Fruit fly (Drosophila melanogaster): ENCODE measurements around the gene Ptp99A.

Gene Ptp99A

DNA sequence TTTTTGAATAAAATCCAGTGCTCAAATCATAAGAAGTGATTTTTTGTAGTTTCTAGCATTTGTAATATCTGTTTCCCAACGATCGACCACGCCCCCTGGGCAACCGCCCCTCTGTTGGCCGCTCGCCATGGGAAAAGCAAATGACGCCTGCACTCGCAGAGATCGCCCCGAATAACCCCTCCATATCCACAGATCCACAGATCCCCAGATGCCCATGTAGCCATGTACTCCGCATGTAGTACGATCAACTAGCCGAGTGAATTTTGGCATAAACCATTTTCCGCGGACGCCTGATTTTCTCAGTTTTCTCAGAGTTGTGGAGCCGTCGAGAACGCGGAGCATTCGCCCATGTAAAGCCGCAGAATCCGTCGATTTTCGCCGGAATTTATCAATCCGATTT lies 117.0 kb downstream of the Ptp99A start, which contains the start of gene FipoQ:
Gene FipoQ, plus strand, starts transcription at position 301 of the 400 bp plus-strand sequence.
- TF ChIP-seq CG32006 (GFP tag; optimal IDR thresholded peaks at IDR 0.05) (no peak), Hr38 (GFP tag; optimal IDR thresholded peaks at IDR 0.05) (no peak), fd59A (GFP tag; optimal IDR thresholded peaks at IDR 0.05) (no peak), acj6 (GFP tag; optimal IDR thresholded peaks at IDR 0.05) (no peak), CG10669 (GFP tag; optimal IDR thresholded peaks at IDR 0.05) (no peak), CG3032 (tag; optimal IDR thresholded peaks at IDR 0.05) (no peak), CG15336 (GFP tag; IDR thresholded peaks at IDR 0.05) (no peak), Eip93F (GFP tag; optimal IDR thresholded peaks at IDR 0.05) (no peak), CG7368 (GFP tag; optimal IDR thresholded peaks at IDR 0.05) (no peak), esn (GFP tag; optimal IDR thresholded peaks at IDR 0.05) (no peak), pdm3 (GFP tag; optimal IDR thresholded peaks at IDR 0.05) (no peak), topi (GFP tag; optimal IDR thresholded peaks at IDR 0.05) (no peak), fkh (GFP tag; optimal IDR thresholded peaks at IDR 0.05) (no peak), dsx (GFP tag; optimal IDR thresholded peaks at IDR 0.05; ENCODE audit: poor library complexity, severe bottlenecking) (no peak), CG4318 (GFP tag; optimal IDR thresholded peaks at IDR 0.05) (no peak), dac (GFP tag; optimal IDR thresholded peaks at IDR 0.05) (no peak), Sox14 (GFP tag; optimal IDR thresholded peaks at IDR 0.05) (no peak), Sox102F (GFP tag; optimal IDR thresholded peaks at IDR 0.05) (no peak), CG6792 (GFP tag; optimal IDR thresholded peaks at IDR 0.05) (no peak), spab (GFP tag; optimal IDR thresholded peaks at IDR 0.05) (no peak)

DNA sequence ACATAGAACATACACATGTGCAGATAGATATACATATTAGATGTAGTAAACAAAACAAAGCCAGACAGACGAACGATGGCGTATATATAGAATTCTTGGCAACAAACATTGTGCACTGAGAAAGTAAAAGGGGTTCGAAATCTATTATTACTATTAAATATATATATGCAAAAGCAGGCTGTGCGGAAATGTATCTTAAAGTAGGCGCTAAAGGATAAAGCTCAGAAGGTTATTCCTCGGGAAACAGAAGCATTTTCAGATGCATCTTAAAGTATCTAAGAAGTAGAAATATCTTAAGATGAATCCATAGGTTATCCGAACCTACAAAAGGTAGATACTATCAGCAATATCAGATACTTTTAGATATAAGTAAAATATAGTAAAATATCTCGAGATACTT lies 118.4 kb downstream of the Ptp99A start:
- no peak for TF ChIP-seq CG32006 (GFP tag; optimal IDR thresholded peaks at IDR 0.05)
- TF ChIP-seq Sox102F (GFP tag; optimal IDR thresholded peaks at IDR 0.05): no peak
- peak; percentile 3 for TF ChIP-seq Hr4 (GFP tag; optimal IDR thresholded peaks at IDR 0.05)

DNA sequence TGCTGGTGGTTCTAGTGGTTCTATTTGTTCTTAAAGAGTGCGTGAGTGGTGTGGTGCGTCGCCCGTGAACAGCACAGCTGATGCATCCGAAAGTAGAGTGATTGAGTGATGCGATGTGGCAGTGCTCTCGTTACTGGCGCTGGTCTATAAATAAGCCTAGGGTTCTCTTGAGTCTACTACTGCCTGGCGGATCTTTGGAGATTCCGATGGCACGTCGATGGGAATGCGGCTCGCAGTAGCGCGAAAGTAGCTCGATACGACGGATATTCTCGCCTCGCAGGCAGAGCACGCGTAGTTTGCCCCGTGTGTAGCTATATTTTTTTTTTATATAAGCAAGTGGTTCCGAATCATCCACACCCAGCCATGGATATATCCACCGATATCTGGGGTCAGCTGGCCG lies 118.9 kb downstream of the Ptp99A start:
- 0 out of 3 replicates have a peak, but pooled peaks have one; percentile 13 for TF ChIP-seq CG6163 (GFP tag; IDR thresholded peaks at IDR 0.05)
- no peak for TF ChIP-seq CG34406 (GFP tag; optimal IDR thresholded peaks at IDR 0.05)
- no peak for TF ChIP-seq Hr38 (GFP tag; optimal IDR thresholded peaks at IDR 0.05)
- no peak for TF ChIP-seq Eip78C (GFP tag)

DNA sequence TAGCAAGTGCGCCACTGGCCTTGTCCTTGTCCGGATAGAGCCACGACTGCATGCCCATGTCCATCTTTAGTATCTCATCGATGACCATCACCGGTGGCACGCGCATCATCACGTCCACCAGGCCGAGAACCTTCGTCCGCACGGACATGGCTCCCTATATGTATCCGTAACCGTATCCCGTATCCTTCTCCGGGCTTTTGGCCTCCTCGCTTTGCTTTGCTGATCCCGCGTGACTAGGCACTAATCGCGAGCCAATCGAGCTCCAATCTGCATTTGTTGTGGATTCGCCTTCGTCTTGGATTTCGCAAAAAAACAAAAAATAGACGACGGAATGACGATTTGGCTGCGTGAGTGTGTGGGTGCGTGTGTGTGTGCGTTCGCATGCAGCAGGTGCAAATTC lies 125.5 kb downstream of the Ptp99A start:
- TF ChIP-seq acj6 (GFP tag; optimal IDR thresholded peaks at IDR 0.05): no peak
- no peak for TF ChIP-seq CG11902 (GFP tag; optimal IDR thresholded peaks at IDR 0.05)
- no peak for TF ChIP-seq eg (GFP tag; IDR thresholded peaks at IDR 0.05)
- no peak for TF ChIP-seq Blimp-1 (GFP tag; optimal IDR thresholded peaks at IDR 0.05)
- TF ChIP-seq Hr39 (GFP tag; optimal IDR thresholded peaks at IDR 0.05): no peak
- TF ChIP-seq achi (GFP tag; optimal IDR thresholded peaks at IDR 0.05): no peak
- TF ChIP-seq ss (GFP tag; optimal IDR thresholded peaks at IDR 0.05): no peak
- no peak for TF ChIP-seq fd85E (GFP tag; optimal IDR thresholded peaks at IDR 0.05)
- TF ChIP-seq Eip93F (GFP tag; optimal IDR thresholded peaks at IDR 0.05): no peak
- no peak for TF ChIP-seq CG11762 (GFP tag; optimal IDR thresholded peaks at IDR 0.05; ENCODE audit: insufficient read depth)

DNA sequence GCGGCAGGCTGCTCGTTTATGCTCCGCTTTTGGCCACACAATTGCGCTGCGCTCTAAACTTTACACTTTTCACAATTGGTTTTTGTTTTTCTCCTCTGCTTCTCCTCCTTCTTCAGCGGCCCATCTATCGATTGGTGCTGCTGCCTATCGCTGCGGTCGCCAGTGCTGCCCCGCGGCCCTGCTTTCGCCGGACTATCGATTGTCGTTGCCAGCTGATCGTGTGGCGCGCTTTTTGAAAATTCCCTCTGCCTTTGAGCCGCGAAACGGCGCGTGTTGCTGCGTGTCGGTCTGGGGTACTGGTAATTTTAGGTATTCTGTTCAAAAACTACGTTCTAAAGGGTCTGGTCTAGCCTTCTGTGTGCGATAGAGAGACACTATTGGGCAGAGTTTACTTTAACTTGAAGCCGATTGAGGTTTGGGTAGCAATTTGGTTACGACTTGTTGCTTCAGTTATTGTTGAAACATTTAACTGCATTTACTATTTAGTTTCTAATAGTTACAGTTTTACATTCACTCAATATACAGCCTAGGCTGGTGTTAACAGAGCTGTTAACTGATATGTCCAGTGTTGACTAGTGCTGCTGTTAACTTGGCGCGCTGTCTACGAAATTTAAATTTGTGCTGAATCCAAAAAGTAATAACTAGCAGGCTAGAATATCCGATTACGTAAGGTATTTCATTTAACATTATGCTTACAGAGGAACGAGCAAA lies 126.1 kb downstream of the Ptp99A start, which contains the start of gene Trc8:
Gene Trc8, minus strand, starts transcription at position 392 of the 711 bp plus-strand sequence.
- TF ChIP-seq Smox (GFP tag; optimal IDR thresholded peaks at IDR 0.05): no peak
- no peak for TF ChIP-seq CG8319 (GFP tag; optimal IDR thresholded peaks at IDR 0.05)
- TF ChIP-seq CG11762 (GFP tag; optimal IDR thresholded peaks at IDR 0.05; ENCODE audit: insufficient read depth): no peak
- peak; percentile 43 for TF ChIP-seq Eip78C (GFP tag)
- peak; percentile 1 for TF ChIP-seq Ets96B (tag; optimal IDR thresholded peaks at IDR 0.05)
- peak; percentile 39 for TF ChIP-seq Sox14 (GFP tag; optimal IDR thresholded peaks at IDR 0.05)
- TF ChIP-seq CG6163 (GFP tag; IDR thresholded peaks at IDR 0.05): peak; percentile 36; the same call in 1 of the 3 replicates
- peak; percentile 62 for TF ChIP-seq CG6808 (GFP tag; optimal IDR thresholded peaks at IDR 0.05)
- no peak for TF ChIP-seq fkh (GFP tag; optimal IDR thresholded peaks at IDR 0.05)
- TF ChIP-seq Eip75B (GFP tag; optimal IDR thresholded peaks at IDR 0.05): no peak
